Worm (Caenorhabditis elegans) whole organism, L2 larva: ENCODE data around the gene cox-14.

Experiments used
- R02D3.7 ChIP-seq: fragments of 150-350 bp; optimal IDR thresholded peaks from 2 replicates; lab custom pipeline; 2014; ENCODE audit warnings: missing biosample characterization, missing genetic modification characterization
- ama-1 ChIP-seq: fragments of 150-350 bp; optimal IDR thresholded peaks from 2 replicates; lab custom pipeline; 2018; ENCODE audit warnings: inconsistent platforms
- ceh-16 ChIP-seq: fragments of 150-350 bp; optimal IDR thresholded peaks from 2 replicates; lab custom pipeline; 2014; ENCODE audit warnings: missing biosample characterization, missing genetic modification characterization
- lin-11 ChIP-seq: fragments of 150-350 bp; sonication (generic microtip); optimal IDR thresholded peaks from 2 replicates; lab custom pipeline; 2014; ENCODE audit warnings: missing biosample characterization, missing genetic modification characterization, inconsistent platforms, mixed read lengths
- unc-62 ChIP-seq: fragments of 150-350 bp; optimal IDR thresholded peaks from 2 replicates; lab custom pipeline; 2014; ENCODE audit warnings: missing biosample characterization, missing genetic modification reagents, missing genetic modification characterization
- zag-1 ChIP-seq: fragments of 150-350 bp; optimal IDR thresholded peaks from 2 replicates; lab custom pipeline; 2014; ENCODE audit warnings: missing biosample characterization, missing genetic modification characterization

DNA sequence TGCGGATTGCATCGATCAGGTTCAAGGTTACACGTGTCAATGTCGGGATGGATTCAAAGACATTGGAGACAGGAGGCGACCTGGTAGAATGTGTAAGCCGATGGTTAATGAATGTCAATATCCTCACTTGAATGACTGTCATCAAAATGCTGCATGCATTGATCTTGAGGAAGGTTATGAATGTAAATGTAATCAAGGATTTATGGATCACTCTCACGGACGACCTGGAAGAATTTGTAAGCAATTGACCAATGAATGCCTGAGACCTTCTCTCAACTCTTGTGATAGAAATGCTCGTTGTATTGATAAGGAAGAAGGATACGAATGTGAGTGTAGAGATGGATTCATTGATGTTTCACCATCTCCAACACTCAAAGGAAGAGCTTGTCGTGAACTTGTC, 40.7 kb upstream of the cox-14 start:
- no peak for TF ChIP-seq R02D3.7 (tag; lab: Kevin White, UChicago)
- no peak for TF ChIP-seq ceh-16
- no peak for TF ChIP-seq lin-11 (tag; lab: Kevin White, UChicago)
- no peak for TF ChIP-seq zag-1 (tag; lab: Kevin White, UChicago)
- no peak for TF ChIP-seq ama-1
- TF ChIP-seq unc-62 (GFP tag; lab: Kevin White, UChicago): no peak
